Fruit fly (Drosophila melanogaster) whole organism, larva: ENCODE results near the gene CAH1.

Experiments
- noc ChIP-seq: fragments of 200-800 bp; sonication (Bioruptor generic); optimal IDR thresholded peaks from 3 replicates; lab custom pipeline; 2019; ENCODE audit warnings: missing biosample characterization, mild to moderate bottlenecking, missing genetic modification characterization, moderate library complexity

Gene CAH1

DNA sequence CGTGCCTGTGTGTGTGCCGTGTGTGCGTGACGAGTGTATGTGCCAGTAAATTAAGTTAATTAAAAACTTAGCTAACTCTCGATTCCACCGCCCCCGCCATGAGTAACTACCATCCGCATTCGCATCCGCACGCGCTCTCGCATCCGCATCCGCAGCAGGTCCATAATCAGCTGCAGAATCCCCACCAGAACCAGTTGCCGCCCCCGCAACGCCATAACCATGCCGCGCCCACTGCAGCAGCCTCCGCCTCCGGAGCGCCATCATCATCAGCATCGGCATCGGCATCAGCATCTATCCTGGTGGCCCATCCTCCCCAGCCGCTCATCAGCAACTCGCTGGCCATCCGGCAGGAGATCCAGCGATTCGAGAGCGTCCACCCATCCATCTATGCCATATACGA, 32.5 kb downstream of the CAH1 start:
- TF ChIP-seq noc, result no peak

DNA sequence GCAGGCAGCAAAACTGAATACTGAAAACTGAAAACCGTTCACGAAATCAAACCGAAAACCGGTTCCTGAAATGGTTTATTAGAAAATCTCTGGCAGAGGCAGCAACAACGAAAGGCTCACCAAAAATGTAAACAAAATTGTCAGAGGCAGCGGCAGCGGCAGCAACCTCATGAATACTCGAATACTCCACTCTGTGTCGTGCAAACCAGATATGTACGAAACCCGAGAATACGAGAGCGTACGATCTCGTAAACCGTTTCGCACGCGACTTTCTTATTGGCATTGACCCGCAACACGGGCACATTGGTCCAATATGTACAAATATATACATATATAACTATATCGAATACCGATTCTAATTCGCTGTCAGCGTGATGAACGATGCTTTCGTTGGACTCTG, 34.2 kb downstream of the CAH1 start:
- no peak for TF ChIP-seq noc

DNA sequence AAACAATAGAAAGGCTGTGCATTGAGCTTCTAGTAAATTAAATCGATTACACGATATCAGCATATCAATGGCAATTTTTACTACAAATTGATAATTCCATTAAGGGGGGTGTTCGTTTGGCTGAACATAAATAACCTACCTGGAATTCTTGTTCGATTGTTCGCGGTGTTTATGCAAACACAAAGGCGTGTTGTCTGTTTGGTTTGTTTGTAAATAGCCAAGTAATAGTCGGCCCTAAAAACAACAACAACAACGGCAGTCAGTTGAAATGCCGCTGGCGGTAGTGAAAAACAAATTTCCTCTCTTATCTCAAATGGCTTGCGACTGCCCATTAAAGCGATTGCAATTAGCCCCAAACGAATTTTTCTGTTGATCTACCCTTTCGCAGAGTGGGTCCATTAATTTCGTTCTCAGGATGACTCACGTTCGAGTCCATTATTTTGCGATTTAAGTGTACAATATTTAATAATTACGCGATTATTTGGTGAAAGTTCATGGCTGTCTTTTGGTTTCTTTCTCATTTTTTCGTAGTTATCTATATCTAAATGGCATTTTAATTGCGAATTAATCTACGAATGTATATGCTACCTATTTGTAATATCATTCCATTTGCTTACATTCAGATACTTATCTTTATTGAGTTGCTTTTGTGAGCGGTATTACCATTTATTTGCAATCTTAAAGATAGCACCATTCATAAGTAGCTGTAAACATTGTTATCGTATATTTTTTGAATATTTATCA, 35.4 kb downstream of the CAH1 start:
- TF ChIP-seq noc, result peak; percentile 53

DNA sequence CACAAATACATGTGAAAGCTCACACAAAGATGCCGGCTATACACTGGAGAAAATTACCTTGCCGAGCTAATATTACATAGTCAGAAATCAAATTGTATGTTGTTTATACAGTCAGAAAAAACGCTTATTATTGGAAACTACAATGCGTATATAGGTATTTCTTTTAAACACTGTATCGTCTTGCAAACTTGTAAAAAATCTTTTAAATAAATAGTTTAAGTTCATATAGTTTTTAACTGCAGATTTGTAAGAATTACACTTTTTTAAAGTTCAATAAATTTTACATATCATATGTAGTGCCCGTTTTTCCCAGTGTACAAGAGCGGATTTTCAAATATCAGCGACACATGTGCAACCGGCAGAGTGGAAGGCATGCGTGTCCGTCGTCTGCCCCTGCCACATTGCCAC, 36.3 kb downstream of the CAH1 start:
- TF ChIP-seq noc, result peak; percentile 82

DNA sequence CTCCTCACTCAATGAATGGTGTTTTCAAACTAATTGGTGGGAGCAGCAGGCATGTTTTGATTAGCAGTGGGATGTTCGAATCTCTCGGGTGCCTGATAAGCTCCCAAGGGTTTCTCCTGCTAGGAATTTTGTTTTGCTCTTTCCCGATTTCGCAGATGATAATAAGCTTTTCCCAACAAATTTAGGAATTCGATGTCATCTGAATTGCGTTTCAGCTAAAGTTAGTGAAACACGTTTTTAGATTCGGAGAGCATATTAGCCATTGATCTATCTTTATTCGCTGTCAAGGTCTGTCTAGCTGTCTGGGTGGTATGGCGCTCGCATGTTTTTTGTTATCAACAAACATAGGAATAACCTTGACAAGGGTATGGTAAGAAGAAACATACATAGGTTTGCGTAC, 38.1 kb downstream of the CAH1 start, which contains the start of gene CG33307:
Gene CG33307, minus strand, starts transcription at position 13 of the 400 bp plus-strand sequence.
- TF ChIP-seq noc, result peak; percentile 61

DNA sequence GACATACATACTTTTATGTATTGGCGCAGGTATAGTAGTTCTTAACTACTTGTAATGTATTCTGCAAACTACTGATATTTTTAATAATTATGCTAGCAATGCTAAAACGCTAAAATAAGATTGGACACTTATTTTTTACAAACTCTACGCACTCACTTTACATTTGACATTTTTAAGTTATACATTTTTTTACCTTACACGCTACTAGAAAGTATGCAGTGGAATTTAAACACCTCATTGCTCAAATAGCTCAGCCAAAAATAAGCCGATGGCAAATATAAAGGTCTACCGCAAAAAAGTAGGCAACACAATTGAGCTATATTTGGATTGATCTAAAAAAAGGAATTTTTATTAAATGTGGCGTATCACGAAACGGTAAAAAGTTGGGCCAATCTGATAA, 38.7 kb downstream of the CAH1 start:
- no peak for TF ChIP-seq noc

DNA sequence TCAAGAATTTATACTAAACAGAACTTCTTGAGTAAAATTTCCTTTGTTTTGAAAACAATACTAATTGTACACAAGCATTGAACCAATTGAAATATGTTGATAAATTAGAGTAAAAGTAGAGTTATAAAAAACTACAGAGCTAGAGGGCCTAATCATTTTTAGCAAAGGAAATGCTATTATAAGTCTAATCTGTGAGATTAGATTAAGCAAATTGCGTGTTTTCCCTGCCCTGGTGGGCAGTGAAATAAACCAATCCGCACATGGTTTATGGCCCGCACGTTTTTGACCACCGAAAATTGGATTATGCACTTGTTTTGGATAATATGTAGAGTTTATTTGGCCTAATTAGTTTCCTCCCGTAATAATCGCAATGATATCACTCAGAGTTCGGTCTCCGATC, 39.1 kb downstream of the CAH1 start:
- TF ChIP-seq noc, result no peak

DNA sequence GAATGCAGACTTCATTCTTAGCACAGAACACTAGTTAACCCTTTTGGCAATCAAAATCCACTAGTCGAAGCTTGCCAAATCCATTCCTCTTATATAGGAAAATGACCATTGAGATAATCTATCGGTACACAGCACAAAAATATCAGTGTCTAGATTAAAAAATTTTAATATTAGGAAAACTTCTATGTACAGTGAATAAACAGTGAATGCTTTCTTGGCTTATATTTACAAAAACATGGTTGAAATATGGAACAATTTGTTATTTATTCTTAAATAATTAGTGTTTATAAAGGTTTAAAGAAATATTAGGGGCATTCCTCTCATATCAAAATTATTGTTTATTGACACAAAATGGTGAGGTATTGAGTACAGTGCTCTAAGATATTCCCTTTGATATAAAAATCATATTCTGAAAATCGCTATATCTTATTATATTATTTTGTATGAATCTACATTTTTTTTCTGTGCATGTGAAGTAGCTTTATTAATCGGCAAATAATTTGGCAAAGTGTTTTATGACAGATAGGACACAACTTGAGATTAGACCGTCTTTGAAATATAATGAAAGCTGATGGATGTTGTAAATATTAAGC, 40.4 kb downstream of the CAH1 start, which contains the start of gene CG33306:
Gene CG33306, minus strand, starts transcription at position 51 of the 593 bp plus-strand sequence.
- TF ChIP-seq noc, result peak; percentile 92

DNA sequence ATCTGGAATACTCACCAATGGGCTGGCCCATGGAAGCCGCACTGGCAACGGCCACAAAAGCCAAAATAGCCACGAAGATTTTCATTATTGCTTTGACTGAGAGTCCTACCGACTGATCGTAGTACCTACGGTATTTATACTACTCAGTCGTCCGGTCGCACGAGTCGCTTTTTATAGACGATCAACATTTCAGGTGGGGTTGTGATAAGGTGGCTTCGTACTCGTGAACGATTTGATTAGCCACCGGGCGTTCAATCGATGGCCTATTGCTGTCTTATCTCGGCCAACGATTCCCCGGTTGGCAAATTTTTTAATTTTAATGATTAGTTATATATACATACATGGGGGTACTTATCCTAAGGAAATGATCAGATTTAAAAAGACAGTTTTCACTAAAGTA, 41.8 kb downstream of the CAH1 start, which contains the start of gene CG8997:
Gene CG8997, minus strand, starts transcription at position 148 of the 400 bp plus-strand sequence.
- no peak for TF ChIP-seq noc

DNA sequence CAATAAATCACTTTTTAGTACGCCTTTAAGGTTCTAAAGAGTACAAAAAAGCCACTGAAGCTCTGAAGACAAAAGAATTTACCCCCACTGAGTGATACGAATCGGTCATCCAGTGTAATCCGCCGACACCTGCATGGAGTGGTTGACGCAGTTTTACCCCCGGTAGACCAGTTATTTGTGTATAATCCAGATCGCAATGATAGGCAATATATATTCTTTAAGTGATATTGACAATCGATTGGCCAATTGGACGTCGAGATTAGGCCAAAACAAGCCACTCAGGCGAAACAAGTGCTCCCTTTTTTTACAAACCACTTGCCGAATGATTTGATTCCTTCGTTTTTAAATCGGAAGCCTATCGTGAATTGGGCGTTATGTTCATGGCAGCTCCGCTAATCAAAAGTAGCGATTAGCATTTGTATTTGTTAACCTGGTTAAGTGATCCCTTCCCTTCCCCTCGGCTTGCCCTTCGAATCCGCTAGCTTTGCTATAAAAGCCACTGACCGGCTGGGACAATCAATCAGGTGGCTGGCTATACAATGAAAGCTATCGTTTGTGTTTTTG, 42.9 kb downstream of the CAH1 start, which contains the start of gene CG7916:
Gene CG7916, plus strand, starts transcription at position 514 of the 564 bp plus-strand sequence.
- TF ChIP-seq noc, result no peak

DNA sequence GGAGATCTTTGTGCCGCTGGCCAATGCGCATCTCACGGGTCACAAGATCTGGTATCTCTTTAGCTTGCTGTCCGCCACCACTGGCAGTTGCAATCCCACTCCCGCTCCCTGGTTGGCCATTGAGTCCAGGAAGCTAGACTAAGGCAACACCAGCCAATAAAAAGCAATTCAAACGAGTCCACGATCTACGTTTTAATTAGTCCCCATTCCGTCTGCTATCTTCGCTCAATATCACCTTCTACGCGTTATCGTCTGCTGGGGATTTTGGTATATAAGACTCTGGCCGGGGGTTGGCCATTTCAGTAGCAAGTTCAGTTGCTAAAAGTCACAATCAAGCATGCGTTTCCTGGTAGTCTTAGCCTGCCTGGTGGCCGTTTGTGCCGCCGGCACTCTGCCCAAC, 44.2 kb downstream of the CAH1 start, which contains the start of gene CG7953:
Gene CG7953, plus strand, starts transcription at position 301 of the 400 bp plus-strand sequence.
- TF ChIP-seq noc, result no peak

DNA sequence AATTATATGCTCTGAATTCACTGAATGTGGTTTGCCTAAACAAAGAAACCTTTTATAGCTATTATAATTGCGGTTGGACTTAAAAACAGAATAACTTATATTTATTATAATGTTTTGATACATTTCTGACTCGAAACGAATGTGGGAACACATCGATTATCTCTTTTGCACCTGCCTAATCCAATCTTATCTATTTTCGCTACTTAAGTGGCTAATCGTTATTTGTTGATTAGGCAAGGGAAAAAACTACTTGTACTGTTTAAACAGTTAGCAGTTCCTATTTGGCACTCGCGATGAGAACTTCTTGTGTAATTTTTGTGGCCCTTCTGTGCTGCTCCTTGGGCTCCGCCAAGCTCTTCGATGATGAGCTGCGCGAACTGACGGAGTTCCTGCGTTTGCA, 45.7 kb downstream of the CAH1 start, which contains the start of gene CG7968:
Gene CG7968, plus strand, starts transcription at position 276 of the 400 bp plus-strand sequence.
- TF ChIP-seq noc, result no peak

DNA sequence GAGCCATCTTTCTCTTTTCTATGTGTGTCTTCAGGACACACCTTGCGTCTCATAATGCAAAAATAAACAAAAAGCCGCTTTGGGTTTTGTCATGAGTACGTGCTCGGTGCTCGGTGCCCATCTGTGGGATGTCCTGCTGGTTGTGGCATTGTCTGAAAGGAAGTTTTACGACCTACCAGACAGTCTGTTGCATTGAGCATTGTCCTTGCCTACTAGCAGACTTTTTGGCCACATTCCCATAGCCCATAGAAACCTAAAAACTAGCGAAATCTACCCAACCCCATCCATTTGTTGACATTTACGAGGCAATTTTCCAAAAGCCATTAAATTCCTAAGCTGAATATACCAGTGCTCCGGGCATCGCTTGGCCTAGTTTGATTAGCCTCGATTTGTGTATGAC, 47.7 kb downstream of the CAH1 start:
- TF ChIP-seq noc, result no peak
